Worm (Caenorhabditis elegans): ENCODE results near the gene Y39C12A.9.

- TF ChIP-seq nhr-12 (tag; optimal IDR thresholded peaks at IDR 0.05) (no peak), unc-62 (GFP tag; optimal IDR thresholded peaks at IDR 0.05) (no peak), lsy-2 (tag; optimal IDR thresholded peaks at IDR 0.05) (no peak), cnd-1 (tag; optimal IDR thresholded peaks at IDR 0.05) (no peak), unc-39 (tag; optimal IDR thresholded peaks at IDR 0.05) (no peak)
These were observed 43.9 kb upstream of the Y39C12A.9 start for ce11 chrIV:12302885-12303284.

Measured in whole organism, mixed stage, embryonic.